Worm (Caenorhabditis elegans) whole organism, late embryonic: Measurements from ENCODE around the gene pqn-48.

Experiments used
- C38D4.7 ChIP-seq: fragments of 200-800 bp; sonication (Bioruptor generic); optimal IDR thresholded peaks from 2 replicates; lab custom pipeline; 2018; ENCODE audit warnings: mild to moderate bottlenecking, missing genetic modification characterization, moderate library complexity, missing compliant biosample characterization
- K02D7.2 ChIP-seq: sonication (generic microtip); optimal IDR thresholded peaks from 2 replicates; lab custom pipeline; 2017; ENCODE audit warnings: mild to moderate bottlenecking, missing genetic modification characterization, missing compliant biosample characterization
- K09A11.1 ChIP-seq: sonication (generic microtip); optimal IDR thresholded peaks from 2 replicates; lab custom pipeline; 2017; ENCODE audit warnings: antibody characterized with exemption, mild to moderate bottlenecking, missing genetic modification characterization, missing compliant biosample characterization; ENCODE audit not compliant: insufficient read depth
- ceh-14 ChIP-seq: sonication (generic microtip); optimal IDR thresholded peaks from 2 replicates; lab custom pipeline; 2016; ENCODE audit warnings: missing genotype, missing genetic modification characterization, missing compliant biosample characterization
- ceh-18 ChIP-seq: sonication (generic microtip); optimal IDR thresholded peaks from 2 replicates; lab custom pipeline; 2016; ENCODE audit warnings: missing genetic modification characterization, missing compliant biosample characterization
- ceh-19 ChIP-seq: fragments of 200-800 bp; sonication (Bioruptor generic); optimal IDR thresholded peaks from 2 replicates; lab custom pipeline; 2018; ENCODE audit warnings: mild to moderate bottlenecking, missing genetic modification characterization, missing compliant biosample characterization
- ceh-2 ChIP-seq: sonication (generic microtip); optimal IDR thresholded peaks from 2 replicates; lab custom pipeline; 2016; ENCODE audit warnings: missing genotype, missing genetic modification characterization, missing compliant biosample characterization
- ceh-30 ChIP-seq: fragments of 150-350 bp; optimal IDR thresholded peaks from 2 replicates; lab custom pipeline; 2014; ENCODE audit warnings: missing biosample characterization, missing genetic modification characterization
- ceh-31 ChIP-seq: sonication (generic microtip); optimal IDR thresholded peaks from 2 replicates; lab custom pipeline; 2016; ENCODE audit warnings: missing genetic modification characterization, missing compliant biosample characterization
- ceh-48 ChIP-seq: sonication (generic microtip); optimal IDR thresholded peaks from 2 replicates; lab custom pipeline; 2016; ENCODE audit warnings: missing genetic modification characterization, inconsistent platforms, missing compliant biosample characterization
- che-1 ChIP-seq: sonication (generic microtip); optimal IDR thresholded peaks from 2 replicates; lab custom pipeline; 2016; ENCODE audit warnings: mild to moderate bottlenecking, missing genetic modification characterization, missing compliant biosample characterization
- dmd-4 ChIP-seq: sonication (generic microtip); optimal IDR thresholded peaks from 2 replicates; lab custom pipeline; 2016; ENCODE audit warnings: borderline replicate concordance, missing genetic modification characterization, missing compliant biosample characterization
- dve-1 ChIP-seq: sonication (generic microtip); optimal IDR thresholded peaks from 2 replicates; lab custom pipeline; 2017; ENCODE audit warnings: antibody characterized with exemption, mild to moderate bottlenecking, missing genetic modification characterization, missing compliant biosample characterization
- elt-4 ChIP-seq: sonication (generic microtip); optimal IDR thresholded peaks from 2 replicates; lab custom pipeline; 2016; ENCODE audit warnings: missing genetic modification characterization, missing compliant biosample characterization
- ets-4 ChIP-seq: sonication (generic microtip); optimal IDR thresholded peaks from 2 replicates; lab custom pipeline; 2016; ENCODE audit warnings: missing genetic modification characterization, missing compliant biosample characterization
- fax-1 ChIP-seq: sonication (generic microtip); optimal IDR thresholded peaks from 2 replicates; lab custom pipeline; 2016; ENCODE audit warnings: missing genotype, missing genetic modification characterization, missing compliant biosample characterization
- hlh-13 ChIP-seq: fragments of 200-800 bp; sonication (Bioruptor generic); optimal IDR thresholded peaks from 2 replicates; lab custom pipeline; 2018; ENCODE audit warnings: mild to moderate bottlenecking, missing genetic modification characterization, missing compliant biosample characterization
- hlh-8 ChIP-seq: sonication (generic microtip); optimal IDR thresholded peaks from 2 replicates; lab custom pipeline; 2016; ENCODE audit warnings: missing genotype, missing genetic modification characterization, missing compliant biosample characterization
- lim-6 ChIP-seq: sonication (generic microtip); optimal IDR thresholded peaks from 2 replicates; lab custom pipeline; 2016; ENCODE audit warnings: missing genetic modification characterization, missing compliant biosample characterization
- lin-11 ChIP-seq: fragments of 200-800 bp; sonication (Bioruptor generic); optimal IDR thresholded peaks from 2 replicates; lab custom pipeline; 2018; ENCODE audit warnings: mild to moderate bottlenecking, missing genetic modification characterization, missing compliant biosample characterization
- madf-2 ChIP-seq: sonication (generic microtip); optimal IDR thresholded peaks from 2 replicates; lab custom pipeline; 2017; ENCODE audit warnings: missing genetic modification characterization, missing compliant biosample characterization
- mec-3 ChIP-seq: sonication (generic microtip); optimal IDR thresholded peaks from 2 replicates; lab custom pipeline; 2016; ENCODE audit warnings: borderline replicate concordance, missing genetic modification characterization, missing compliant biosample characterization
- nfya-1 ChIP-seq: sonication (generic microtip); optimal IDR thresholded peaks from 2 replicates; lab custom pipeline; 2017; ENCODE audit warnings: missing genetic modification characterization, mild to moderate bottlenecking, missing compliant biosample characterization, antibody characterized with exemption, moderate library complexity
- nhr-232 ChIP-seq: sonication (generic microtip); optimal IDR thresholded peaks from 2 replicates; lab custom pipeline; 2016; ENCODE audit warnings: missing genetic modification characterization, missing compliant biosample characterization
- odd-2 ChIP-seq: sonication (generic microtip); optimal IDR thresholded peaks from 2 replicates; lab custom pipeline; 2017; ENCODE audit warnings: antibody characterized with exemption, mild to moderate bottlenecking, missing genetic modification characterization, missing compliant biosample characterization
- pag-3 ChIP-seq: sonication (generic microtip); optimal IDR thresholded peaks from 2 replicates; lab custom pipeline; 2016; ENCODE audit warnings: missing compliant biosample characterization, missing genetic modification characterization, borderline replicate concordance
- pqm-1 ChIP-seq: sonication (generic microtip); optimal IDR thresholded peaks from 2 replicates; lab custom pipeline; 2016; ENCODE audit warnings: missing genetic modification characterization, missing compliant biosample characterization
- pros-1 ChIP-seq: fragments of 150-350 bp; optimal IDR thresholded peaks from 2 replicates; lab custom pipeline; 2014; ENCODE audit warnings: missing biosample characterization, missing genetic modification reagents, missing genetic modification characterization
- ref-2 ChIP-seq: sonication (generic microtip); optimal IDR thresholded peaks from 2 replicates; lab custom pipeline; 2016; ENCODE audit warnings: missing genetic modification characterization, missing compliant biosample characterization
- sdc-2 ChIP-seq: sonication (generic microtip); optimal IDR thresholded peaks from 2 replicates; lab custom pipeline; 2016; ENCODE audit warnings: missing genotype, missing genetic modification characterization, missing compliant biosample characterization
- sox-2 ChIP-seq: fragments of 200-800 bp; sonication (Bioruptor generic); IDR thresholded peaks from 2 replicates; pipeline ENCODE4 v1.3.6; 2022; ENCODE audit warnings: missing genetic modification reagents, missing genetic modification characterization, missing compliant biosample characterization
- sox-4 ChIP-seq: sonication (generic microtip); optimal IDR thresholded peaks from 2 replicates; lab custom pipeline; 2017; ENCODE audit warnings: mild to moderate bottlenecking, missing genetic modification characterization, inconsistent platforms, missing compliant biosample characterization
- tbx-2 ChIP-seq: sonication (generic microtip); optimal IDR thresholded peaks from 2 replicates; lab custom pipeline; 2016; ENCODE audit warnings: missing genetic modification characterization, missing compliant biosample characterization
- tbx-7 ChIP-seq: sonication (generic microtip); optimal IDR thresholded peaks from 2 replicates; lab custom pipeline; 2016; ENCODE audit warnings: missing genotype, missing genetic modification characterization, missing compliant biosample characterization
- ttx-3 ChIP-seq: sonication (generic microtip); optimal IDR thresholded peaks from 2 replicates; lab custom pipeline; 2016; ENCODE audit warnings: missing genetic modification reagents, missing genetic modification characterization, missing compliant biosample characterization

The pqn-48 gene

DNA sequence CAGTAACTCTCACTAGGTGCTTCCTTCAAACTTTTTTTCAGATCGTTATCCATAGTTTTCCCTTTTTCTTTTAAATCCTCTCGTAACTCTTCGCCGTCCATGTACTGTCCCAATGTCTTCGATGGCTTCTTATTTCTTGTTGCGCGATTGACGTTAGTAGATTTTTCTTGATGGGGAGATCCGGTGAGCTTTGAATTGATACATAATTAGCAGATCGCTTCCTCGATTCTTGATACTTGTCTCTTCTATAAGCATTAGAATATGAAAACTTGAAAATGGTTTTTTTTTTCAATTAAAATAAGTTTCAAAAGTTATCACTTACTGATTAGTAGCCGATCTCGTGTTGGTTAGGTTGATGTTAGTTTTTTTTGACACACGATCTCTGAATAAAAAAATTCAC is 6.7 kb downstream of the pqn-48 start, which contains the start of gene K07D4.2:
TSS of gene K07D4.2 (minus strand) at position 101 of the 400 bp plus-strand sequence.
- TF ChIP-seq fax-1 (tag; lab: Kevin White, UChicago) (no peak), ceh-18 (tag; lab: Kevin White, UChicago) (no peak), K02D7.2 (tag; lab: Kevin White, UChicago) (no peak), lim-6 (tag; lab: Kevin White, UChicago) (no peak), tbx-7 (tag; lab: Kevin White, UChicago) (no peak), odd-2 (no peak), dve-1 (no peak), ref-2 (tag; lab: Kevin White, UChicago) (no peak), ceh-19 (no peak), nhr-232 (tag; lab: Kevin White, UChicago) (no peak), pqm-1 (tag; lab: Kevin White, UChicago) (no peak), sox-4 (no peak)

DNA sequence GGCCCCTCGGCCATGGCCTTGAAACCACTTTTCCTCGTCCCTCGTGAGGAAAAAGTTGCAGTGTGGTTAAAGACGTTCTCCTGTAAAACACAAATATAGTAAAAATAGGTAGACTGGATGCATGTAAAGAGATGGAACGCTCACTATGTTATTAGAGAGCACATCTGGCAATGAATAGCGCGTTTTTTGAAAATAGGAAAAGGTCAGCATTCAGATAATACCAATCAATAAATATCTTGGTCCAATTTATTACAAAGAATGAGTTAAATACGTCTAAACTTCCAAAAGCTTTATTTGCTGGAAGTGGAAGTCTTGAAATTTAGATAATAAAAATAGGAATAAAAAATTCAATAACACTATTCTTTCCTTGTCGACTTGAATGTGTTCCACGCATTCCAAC is 23.8 kb downstream of the pqn-48 start, which contains the start of gene gadr-4:
TSS of gene gadr-4 (minus strand) at position 101 of the 400 bp plus-strand sequence.
- TF ChIP-seq K02D7.2 (tag; lab: Kevin White, UChicago): no peak
- no peak for TF ChIP-seq lin-11 (tag; lab: Kevin White, UChicago)
- no peak for TF ChIP-seq sdc-2 (tag; lab: Kevin White, UChicago)
- no peak for TF ChIP-seq ceh-30 (tag; lab: Kevin White, UChicago)
- TF ChIP-seq mec-3 (tag; lab: Kevin White, UChicago): no peak
- TF ChIP-seq madf-2 (tag; lab: Kevin White, UChicago): no peak
- TF ChIP-seq K09A11.1: no peak
- TF ChIP-seq ttx-3 (tag; lab: Kevin White, UChicago): no peak
- no peak for TF ChIP-seq ceh-14
- no peak for TF ChIP-seq elt-4 (tag; lab: Kevin White, UChicago)
- TF ChIP-seq C38D4.7 (GFP tag; lab: Kevin White, UChicago): no peak
- no peak for TF ChIP-seq che-1
- TF ChIP-seq ceh-31 (tag; lab: Kevin White, UChicago): no peak
- no peak for TF ChIP-seq tbx-2 (tag; lab: Kevin White, UChicago)

DNA sequence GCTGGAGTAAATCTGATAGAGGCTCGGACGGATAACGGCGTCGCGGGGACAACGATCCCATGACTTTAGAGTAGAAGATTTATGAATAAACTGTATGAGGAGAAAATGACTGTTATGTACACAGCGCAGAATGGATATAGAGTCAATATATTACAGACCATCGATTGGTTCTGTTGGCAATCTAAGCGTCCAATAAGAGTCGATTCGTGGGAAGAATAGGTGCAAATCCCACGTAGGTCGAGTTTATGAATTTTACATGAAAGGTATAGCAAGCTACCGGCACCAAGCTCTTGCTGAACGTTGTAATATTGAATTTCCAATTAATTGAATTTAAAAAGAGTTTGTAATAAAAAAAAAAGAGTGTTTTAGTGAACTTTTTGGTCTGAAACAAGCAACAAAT is 25.3 kb downstream of the pqn-48 start, which contains the start of gene fbxb-118:
TSS of gene fbxb-118 (minus strand) at position 101 of the 400 bp plus-strand sequence.
- TF ChIP-seq pag-3 (tag; lab: Kevin White, UChicago) (no peak), ceh-14 (no peak), nhr-232 (tag; lab: Kevin White, UChicago) (no peak), ceh-2 (tag; lab: Kevin White, UChicago) (no peak), sox-2 (GFP tag; lab: Robert Waterston, UW) (no peak), hlh-13 (GFP tag; lab: Kevin White, UChicago) (no peak), nfya-1 (tag; lab: Kevin White, UChicago) (no peak), dmd-4 (tag; lab: Kevin White, UChicago) (no peak), fax-1 (tag; lab: Kevin White, UChicago) (no peak), pros-1 (no peak), ceh-19 (no peak)

DNA sequence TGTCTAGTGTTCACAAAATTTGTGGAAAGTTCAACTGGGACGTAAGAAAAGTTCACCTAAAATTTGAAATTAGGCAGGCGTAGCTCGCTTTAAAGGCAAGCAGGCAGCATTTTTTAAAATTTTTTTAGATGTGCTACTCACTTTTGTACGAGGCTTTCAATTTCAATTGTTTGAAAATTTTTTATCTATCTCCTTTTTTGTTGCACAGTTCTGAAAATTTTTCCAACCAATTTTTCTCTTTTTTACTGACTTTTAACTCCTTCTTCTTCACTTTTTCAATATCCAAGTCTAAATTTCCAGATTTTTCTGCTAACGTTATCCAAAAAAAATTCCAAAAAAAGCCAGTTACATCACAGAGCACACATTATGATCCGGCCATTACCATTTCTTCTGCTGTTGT is 28.6 kb downstream of the pqn-48 start, which contains the start of gene W06A11.1:
TSS of gene W06A11.1 (plus strand) at position 301 of the 400 bp plus-strand sequence.
- TF ChIP-seq ceh-48 (tag; lab: Kevin White, UChicago) (no peak), ets-4 (no peak)

DNA sequence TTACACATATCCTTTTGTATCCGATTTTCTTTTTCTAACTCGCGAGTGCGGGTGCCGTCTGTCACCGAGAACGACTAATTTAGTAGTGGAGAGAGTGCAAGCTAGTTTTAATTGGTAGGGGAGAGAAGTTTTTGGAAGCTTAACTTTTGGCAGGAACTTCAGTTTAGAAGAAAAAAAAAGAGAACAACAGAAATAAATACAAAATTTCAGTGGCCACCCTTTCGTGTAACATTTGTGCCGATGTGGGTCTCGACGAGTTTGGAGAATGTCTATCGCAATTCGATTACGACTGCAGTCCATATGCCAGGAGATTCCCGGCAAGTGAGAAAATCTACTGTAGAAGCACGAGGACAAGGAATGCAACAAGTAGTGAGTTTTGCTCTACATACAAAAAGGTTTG is 29.5 kb downstream of the pqn-48 start:
- no peak for TF ChIP-seq hlh-8 (tag; lab: Kevin White, UChicago)
- TF ChIP-seq lin-11 (tag; lab: Kevin White, UChicago): no peak
